Worm (Caenorhabditis elegans) whole organism, L3 larva: ENCODE results near the gene F40G9.19.

Source experiments
- lin-15B ChIP-seq: fragments of 150-350 bp; optimal IDR thresholded peaks from 2 replicates; lab custom pipeline; 2014; ENCODE audit warnings: missing biosample characterization, missing genetic modification characterization
- lin-39 ChIP-seq: fragments of 150-350 bp; optimal IDR thresholded peaks from 2 replicates; lab custom pipeline; 2018; ENCODE audit warnings: missing biosample characterization, missing genetic modification reagents, missing genetic modification characterization
- nhr-28 ChIP-seq: fragments of 150-350 bp; optimal IDR thresholded peaks from 2 replicates; lab custom pipeline; 2014; ENCODE audit warnings: missing biosample characterization, missing genetic modification characterization
- pha-4 ChIP-seq: fragments of 150-350 bp; optimal IDR thresholded peaks from 2 replicates; lab custom pipeline; 2014; ENCODE audit warnings: missing biosample characterization, missing genetic modification reagents, missing genetic modification characterization
- skn-1 ChIP-seq: fragments of 150-350 bp; optimal IDR thresholded peaks from 2 replicates; lab custom pipeline; 2014; ENCODE audit warnings: missing biosample characterization, missing genetic modification characterization
- snpc-4 ChIP-seq: fragments of 150-350 bp; optimal IDR thresholded peaks from 2 replicates; lab custom pipeline; 2014; ENCODE audit warnings: missing biosample characterization, missing genetic modification characterization
- unc-62 ChIP-seq: fragments of 150-350 bp; sonication (generic microtip); optimal IDR thresholded peaks from 4 replicates; lab custom pipeline; 2014; ENCODE audit warnings: missing biosample characterization, missing genetic modification reagents, missing genetic modification characterization

ce11 chrIII:190686-191085, 17.1 kb downstream of the F40G9.19 start, which contains the start of gene cox-17:
- TF ChIP-seq unc-62 (GFP tag; lab: Kevin White, UChicago) = no peak
- no peak for TF ChIP-seq nhr-28 (tag; lab: Kevin White, UChicago)
- TF ChIP-seq skn-1 (tag; lab: Kevin White, UChicago) = no peak
- TF ChIP-seq pha-4 (tag; lab: Kevin White, UChicago) = no peak
- TF ChIP-seq lin-15B (tag; lab: Kevin White, UChicago) = no peak
- TF ChIP-seq lin-39 = no peak
- TF ChIP-seq snpc-4 (tag; lab: Kevin White, UChicago) = no peak
